Fruit fly (Drosophila melanogaster): ENCODE data around the gene dsb.

dsb gene

DNA sequence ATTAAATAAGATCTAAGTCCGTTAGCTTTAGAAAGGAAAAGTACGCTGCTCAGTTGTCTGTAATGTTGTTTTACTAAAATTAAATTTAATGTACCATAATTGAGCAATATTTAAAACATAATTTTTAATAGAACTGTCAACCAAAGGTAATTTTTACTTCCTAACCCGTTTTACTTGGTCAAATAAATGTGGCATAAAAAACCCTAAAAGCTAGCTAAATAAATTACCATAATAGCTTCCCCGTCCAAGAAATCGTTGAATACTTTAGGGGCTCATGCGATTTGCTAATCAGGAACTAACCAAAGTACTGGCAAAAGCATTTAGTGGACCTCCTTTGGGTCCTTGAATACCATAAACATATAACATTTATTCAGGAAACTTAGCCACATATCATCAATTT, 59.5 kb downstream of the dsb start:
- no peak for TF ChIP-seq ovo (GFP tag; optimal IDR thresholded peaks at IDR 0.05)
- no peak for TF ChIP-seq tj (GFP tag; optimal IDR thresholded peaks at IDR 0.05)
- TF ChIP-seq cnc (optimal IDR thresholded peaks at IDR 0.05): no peak
- TF ChIP-seq kay (GFP tag; ENCODE audit: borderline replicate concordance): peak; percentile 5
- no peak for TF ChIP-seq Mnt (GFP tag; optimal IDR thresholded peaks at IDR 0.05)

- TF ChIP-seq pad (GFP tag; optimal IDR thresholded peaks at IDR 0.05) (no peak), tj (GFP tag; optimal IDR thresholded peaks at IDR 0.05) (no peak), CG1620 (GFP tag; optimal IDR thresholded peaks at IDR 0.05) (no peak), CG14711 (tag; optimal IDR thresholded peaks at IDR 0.05) (no peak), Mnt (GFP tag; optimal IDR thresholded peaks at IDR 0.05) (no peak), CG33017 (tag; optimal IDR thresholded peaks at IDR 0.05) (no peak), CG7101 (tag; optimal IDR thresholded peaks at IDR 0.05) (no peak), ovo (GFP tag; optimal IDR thresholded peaks at IDR 0.05) (no peak), toe (GFP tag; optimal IDR thresholded peaks at IDR 0.05) (no peak), CG12768 (GFP tag; optimal IDR thresholded peaks at IDR 0.05) (no peak), Crg-1 (GFP tag; optimal IDR thresholded peaks at IDR 0.05) (no peak), CG5204 (GFP tag; optimal IDR thresholded peaks at IDR 0.05) (no peak), Hr96 (GFP tag; optimal IDR thresholded peaks at IDR 0.05) (no peak), bab1 (GFP tag; optimal IDR thresholded peaks at IDR 0.05) (no peak), cnc (optimal IDR thresholded peaks at IDR 0.05) (no peak), CG7045 (GFP tag; optimal IDR thresholded peaks at IDR 0.05) (no peak), Clk (GFP tag; optimal IDR thresholded peaks at IDR 0.05) (no peak)
Observed at dm6 chr3L:1844600-1844999, 65.4 kb downstream of the dsb start.
